Fruit fly (Drosophila melanogaster) ovary, adult (tissue): Measurements from ENCODE around the gene kay.

Experiments
- CG17801 ChIP-seq: fragments of 200-800 bp; optimal IDR thresholded peaks from 2 replicates; lab custom pipeline; 2019; ENCODE audit warnings: missing biosample characterization, mild to moderate bottlenecking, missing genetic modification characterization, moderate library complexity; ENCODE audit not compliant: partially characterized antibody

Gene kay

dm6 chr3R:29772090-29772794, 6.4 kb downstream of the kay start:
- TF ChIP-seq CG17801: no peak

DNA sequence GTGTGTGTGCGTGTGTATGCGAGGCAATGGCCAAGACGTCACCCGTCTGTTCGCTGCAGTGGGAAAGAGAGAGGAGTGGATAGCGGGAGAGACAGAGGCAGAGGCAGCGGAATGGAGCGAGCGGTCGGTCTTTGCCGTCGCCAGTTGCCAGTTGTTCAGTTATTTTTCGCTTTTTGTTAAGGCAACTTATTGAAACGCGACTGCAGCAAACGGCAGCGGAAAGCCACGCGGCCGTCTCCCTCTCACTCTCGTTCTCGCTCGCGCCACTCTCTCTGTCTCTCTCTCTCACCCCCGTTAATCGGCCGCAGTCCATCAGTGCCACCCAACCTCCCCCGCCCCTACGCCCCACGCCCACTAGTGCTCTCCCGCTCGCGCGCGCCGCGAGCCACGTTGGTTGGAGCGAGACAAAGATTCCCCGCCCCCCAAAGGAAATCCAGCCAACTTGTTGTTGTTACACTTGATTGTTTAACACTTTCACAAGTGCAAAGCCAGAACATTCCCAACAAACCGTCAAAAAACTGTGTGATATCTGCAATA, 7.1 kb downstream of the kay start:
- TF ChIP-seq CG17801: peak; percentile 52

DNA sequence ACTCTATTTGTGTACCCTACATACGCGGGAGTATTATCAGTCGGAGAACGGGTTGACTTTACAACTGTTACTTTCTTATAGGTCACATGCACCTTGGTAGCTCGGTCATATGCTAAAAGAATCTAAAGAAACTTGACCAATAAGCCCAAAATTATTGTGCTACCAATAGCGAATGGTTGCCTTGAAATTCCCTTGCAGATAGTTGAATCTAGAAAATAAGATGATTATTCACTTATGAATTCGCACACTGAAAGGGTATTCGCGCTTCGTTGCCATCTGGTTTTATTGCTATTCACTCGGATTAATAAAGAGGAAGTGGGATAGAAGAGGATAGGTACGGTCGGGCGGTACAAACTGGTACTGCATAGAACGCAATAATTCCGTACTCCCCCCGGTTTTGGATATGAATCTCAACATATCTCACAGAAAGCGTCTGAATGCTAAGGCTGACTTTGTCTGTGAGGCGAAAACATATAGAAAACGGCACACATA, 8.1 kb downstream of the kay start:
- peak; percentile 69 for TF ChIP-seq CG17801

DNA sequence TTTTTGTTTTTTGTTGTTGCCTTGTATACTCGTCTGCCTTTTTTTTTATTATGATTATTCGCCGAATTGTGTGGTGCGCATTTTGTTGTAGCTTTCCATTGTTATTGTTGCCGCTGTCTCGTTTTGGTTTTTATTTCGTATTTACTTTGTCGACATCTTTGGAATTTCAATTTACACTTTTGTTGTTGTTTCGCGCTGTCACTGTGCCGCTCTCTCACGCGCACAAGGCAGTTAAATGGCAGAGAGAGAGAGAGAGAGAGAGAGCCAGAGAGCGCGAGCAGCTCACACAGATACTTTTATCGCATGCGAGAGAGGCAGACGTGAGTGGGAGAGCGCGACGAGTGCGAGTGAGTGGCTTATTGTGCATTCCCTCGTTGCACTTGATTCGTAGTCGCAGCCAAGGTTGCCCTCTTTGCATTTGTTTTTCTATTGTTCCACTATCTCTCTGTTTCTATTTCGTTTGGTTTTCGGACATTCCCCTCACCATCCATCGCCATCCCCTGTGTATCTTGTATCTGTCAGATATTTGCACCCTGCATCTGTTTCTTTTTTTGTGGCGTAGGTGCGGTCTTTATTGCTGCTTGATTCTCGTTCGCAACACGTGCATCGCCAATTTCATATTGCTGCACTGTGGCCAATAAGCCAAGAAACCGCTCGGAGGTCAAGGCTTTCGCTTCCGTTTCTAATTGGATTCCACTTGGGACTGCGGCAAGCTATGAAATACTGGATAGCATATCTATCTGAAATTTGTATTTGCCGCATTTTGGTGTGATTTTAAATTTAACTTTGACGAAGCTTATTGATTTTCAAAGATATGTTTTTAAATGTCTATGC, 8.8 kb downstream of the kay start:
- peak; percentile 11 for TF ChIP-seq CG17801

DNA sequence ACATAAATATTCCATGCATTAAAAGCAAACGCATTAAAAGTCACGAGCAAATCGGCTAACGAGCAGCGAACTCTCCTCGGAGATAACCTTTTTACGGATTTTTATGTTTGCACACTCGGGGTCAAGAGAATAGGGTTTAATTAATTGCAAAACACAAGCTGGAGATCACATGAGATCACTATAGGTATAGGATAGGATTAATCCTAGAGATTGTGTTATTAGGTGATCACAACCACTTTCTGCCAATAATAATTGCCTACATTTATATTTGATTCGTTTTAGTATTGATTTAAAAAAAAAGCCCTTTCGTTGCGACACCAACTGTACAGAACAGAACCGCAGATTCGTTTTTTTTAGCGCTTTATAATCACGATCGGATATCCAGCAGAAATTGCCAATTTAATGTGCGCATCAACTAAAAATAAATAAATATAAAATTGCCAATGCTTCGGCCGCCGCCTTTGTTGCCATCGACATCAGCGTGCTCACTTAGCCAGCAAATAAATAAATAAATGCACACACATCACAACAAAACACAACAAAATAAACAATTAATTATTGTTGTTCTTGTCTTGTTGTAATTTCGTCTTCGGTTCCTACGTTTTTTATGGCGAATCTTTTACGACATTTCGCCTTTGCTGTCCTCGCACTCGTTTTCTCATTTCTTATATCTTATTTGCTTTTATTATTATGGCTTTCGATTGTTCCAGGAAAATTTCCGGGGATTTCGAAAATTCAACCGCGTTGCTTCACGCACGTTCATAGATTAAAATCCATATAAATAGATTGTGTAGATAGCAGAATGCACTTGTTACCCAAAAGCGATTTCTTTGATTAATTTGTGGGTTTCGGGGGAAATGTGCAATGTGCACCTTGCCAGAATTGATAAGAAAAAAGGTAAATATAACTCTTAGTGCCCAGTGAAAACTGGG, 10.2 kb downstream of the kay start:
- TF ChIP-seq CG17801: no peak

- no peak for TF ChIP-seq CG17801
These were observed 11.4 kb downstream of the kay start for dm6 chr3R:29777213-29777612.

DNA sequence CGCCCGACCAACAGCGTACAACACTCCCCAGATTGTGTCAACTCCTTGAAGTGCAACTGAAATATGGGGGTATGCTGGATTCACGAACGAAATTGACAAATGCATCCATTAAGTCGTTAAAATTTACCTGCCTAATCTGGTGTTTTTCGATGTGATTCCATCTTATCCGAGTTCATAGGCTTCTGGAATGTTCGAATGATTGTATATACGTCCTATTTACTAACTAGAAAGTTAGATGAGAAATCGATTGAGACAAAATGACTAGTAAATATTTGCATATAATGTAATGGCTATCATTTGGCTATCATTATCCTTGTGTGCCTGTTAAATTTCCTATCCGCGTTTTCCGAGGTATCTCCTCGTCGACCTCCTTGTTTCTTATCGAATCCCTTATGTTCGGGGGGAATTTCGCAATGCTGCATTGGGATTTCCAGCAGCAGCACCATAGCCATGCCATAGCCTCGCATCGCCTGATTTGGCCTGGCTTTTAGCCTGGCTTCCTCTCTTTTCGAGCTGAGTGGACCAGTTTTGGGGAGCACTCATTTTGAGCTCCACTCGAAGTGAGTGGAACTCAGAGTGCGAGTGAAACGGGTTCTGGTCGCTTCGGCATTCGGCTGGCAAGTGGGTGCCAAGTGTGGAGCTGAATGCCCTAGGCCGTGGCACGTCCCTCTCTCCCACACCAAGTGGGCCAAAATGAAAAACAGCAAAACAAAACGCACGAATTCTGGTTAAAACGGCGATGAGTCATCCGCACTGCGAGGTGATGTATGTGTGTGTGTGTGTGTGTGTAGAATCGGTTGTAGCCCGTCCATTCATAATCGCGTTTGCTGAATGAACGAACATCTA, 12.6 kb downstream of the kay start:
- TF ChIP-seq CG17801: no peak

DNA sequence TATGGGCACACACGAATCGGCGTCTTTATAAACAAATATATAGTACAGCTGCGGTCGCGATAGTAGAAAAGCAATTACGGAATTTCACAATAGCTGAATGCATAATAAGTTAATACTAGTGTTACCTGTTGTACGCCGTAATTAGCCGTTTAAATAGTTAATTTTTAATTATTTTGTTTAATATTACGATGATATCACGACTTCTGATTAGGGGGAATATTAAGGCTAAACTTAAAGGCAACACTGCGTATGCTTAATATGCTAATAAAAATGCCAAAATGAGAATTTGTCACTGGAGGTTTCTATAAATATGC, 13.1 kb downstream of the kay start:
- TF ChIP-seq CG17801: no peak

dm6 chr3R:29780402-29781029, 14.7 kb downstream of the kay start, which contains the start of gene fig:
fig (minus strand) TSS chr3R:29780452.
- no peak for TF ChIP-seq CG17801

- no peak for TF ChIP-seq CG17801
These were observed 16.1 kb downstream of the kay start for dm6 chr3R:29781874-29782273.

- peak; percentile 61 for TF ChIP-seq CG17801
These were observed 16.6 kb downstream of the kay start for dm6 chr3R:29782367-29782766.

dm6 chr3R:29783210-29783609, 17.4 kb downstream of the kay start:
- no peak for TF ChIP-seq CG17801

DNA sequence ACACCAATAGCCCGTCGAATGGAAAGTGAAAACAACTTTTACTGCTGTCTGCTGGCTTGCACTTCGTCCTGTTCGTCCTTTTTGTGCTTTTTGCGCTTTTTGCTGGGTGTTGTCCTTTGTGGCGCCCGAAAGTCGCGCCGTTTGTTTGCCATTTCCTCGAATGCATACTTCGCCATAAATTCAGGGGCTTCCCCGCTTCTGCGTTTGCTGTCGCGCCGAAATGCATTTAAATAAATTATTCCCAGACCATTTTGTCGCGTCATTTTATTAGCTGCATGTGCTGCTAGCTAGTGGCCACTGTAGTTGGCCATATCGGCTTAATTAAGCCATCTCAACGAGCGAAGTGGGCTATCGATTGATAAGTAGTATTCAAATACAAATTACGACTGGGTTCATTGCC, 19.4 kb downstream of the kay start:
- no peak for TF ChIP-seq CG17801

DNA sequence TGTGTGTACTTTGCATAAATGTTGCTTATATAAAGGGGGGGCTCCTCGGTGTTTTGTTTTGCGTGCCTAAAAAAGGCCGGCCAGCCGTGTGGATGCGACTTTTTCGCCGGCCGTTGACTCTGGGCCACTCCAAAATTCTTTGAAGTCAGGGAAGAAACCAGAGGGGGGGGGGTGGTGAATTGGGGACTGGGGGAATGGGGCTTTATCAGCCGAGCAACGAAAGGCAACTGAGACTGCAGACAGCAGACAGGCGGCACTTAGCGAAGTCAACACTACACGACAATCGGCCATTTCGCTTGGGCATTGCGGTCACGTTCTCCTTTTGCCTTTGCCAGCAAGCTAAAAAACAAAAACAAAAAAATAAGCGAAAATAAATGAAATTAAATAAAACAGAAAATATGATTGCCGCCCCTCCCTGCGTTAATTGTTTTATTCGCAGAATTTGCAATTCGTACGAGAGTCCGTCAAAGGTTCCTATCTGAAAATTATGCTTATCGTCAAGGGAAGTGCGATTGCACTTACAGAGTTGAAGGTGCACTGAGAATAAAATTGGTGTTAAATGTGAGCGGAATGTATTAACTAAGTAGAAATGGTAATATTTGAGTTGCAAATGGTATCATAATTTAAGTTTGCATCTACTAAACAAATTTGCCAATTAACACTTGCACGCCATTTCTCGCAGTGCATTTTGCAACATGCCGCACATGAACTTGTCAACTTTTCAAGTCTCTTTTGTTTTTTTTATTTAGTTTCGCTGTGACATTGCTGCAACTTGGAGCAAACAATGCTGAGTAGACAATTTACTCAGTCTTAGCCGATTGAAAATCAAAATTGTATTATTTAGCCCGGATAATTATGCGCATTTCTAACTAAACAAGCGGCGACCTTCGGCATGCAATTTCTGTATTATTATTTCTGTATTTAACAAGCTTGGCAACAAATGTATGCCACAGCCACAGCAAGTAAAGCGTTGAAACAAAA, 20.5 kb downstream of the kay start:
- peak; percentile 37 for TF ChIP-seq CG17801
